Fruit fly (Drosophila melanogaster): ENCODE results near the gene CG13895.

The CG13895 gene

dm6 chr3L:704661-705543 lies 3.1 kb downstream of the CG13895 start (continued):
- TF ChIP-seq CG2889 (GFP tag; IDR thresholded peaks at IDR 0.05) = 0 out of 3 replicates have a peak, but pooled peaks have one; percentile 26
- TF ChIP-seq klu (GFP tag; IDR thresholded peaks at IDR 0.05) = 0 out of 2 replicates have a peak, but pooled peaks have one; percentile 38
- peak; percentile 45 for TF ChIP-seq sisA (GFP tag; IDR thresholded peaks at IDR 0.05)
- TF ChIP-seq HLH3B (GFP tag; IDR thresholded peaks at IDR 0.05) = 0 out of 2 replicates have a peak, but pooled peaks have one; percentile 12
- TF ChIP-seq CG6683 (GFP tag; optimal IDR thresholded peaks at IDR 0.05) = no peak
- TF ChIP-seq E2f2 (GFP tag; IDR thresholded peaks at IDR 0.05) = 0 out of 2 replicates have a peak, but pooled peaks have one; percentile 7
- TF ChIP-seq CG10979 (tag; optimal IDR thresholded peaks at IDR 0.05) = peak; percentile 23
- TF ChIP-seq sqz (GFP tag; optimal IDR thresholded peaks at IDR 0.05) = no peak
- no peak for TF ChIP-seq CG3726 (GFP tag; IDR thresholded peaks at IDR 0.05)
- peak; percentile 10 for TF ChIP-seq grau (tag; optimal IDR thresholded peaks at IDR 0.05)
- TF ChIP-seq CG5245 (GFP tag; optimal IDR thresholded peaks at IDR 0.05) = peak; percentile 4
- TF ChIP-seq CG10209 (GFP tag; optimal IDR thresholded peaks at IDR 0.05) = no peak
- no peak for TF ChIP-seq Oli (tag; optimal IDR thresholded peaks at IDR 0.05)
- TF ChIP-seq CG6175 (GFP tag; IDR thresholded peaks at IDR 0.05) = no peak
- no peak for TF ChIP-seq ac (GFP tag; optimal IDR thresholded peaks at IDR 0.05)
- TF ChIP-seq otp (GFP tag; IDR thresholded peaks at IDR 0.05) = peak; percentile 59; the same call in 1 of the 3 replicates
- TF ChIP-seq Poxn (GFP tag; IDR thresholded peaks at IDR 0.05) = no peak
- TF ChIP-seq Awh (GFP tag; IDR thresholded peaks at IDR 0.05) = no peak
- no peak for TF ChIP-seq gfzf (GFP tag; optimal IDR thresholded peaks at IDR 0.05)
- TF ChIP-seq Sry-δ (GFP tag; optimal IDR thresholded peaks at IDR 0.05) = no peak
- TF ChIP-seq CG10431 (GFP tag; optimal IDR thresholded peaks at IDR 0.05) = no peak
- no peak for TF ChIP-seq Sry-β (GFP tag; optimal IDR thresholded peaks at IDR 0.05)
- TF ChIP-seq en (GFP tag; optimal IDR thresholded peaks at IDR 0.05) = no peak
- TF ChIP-seq CG2120 (GFP tag; optimal IDR thresholded peaks at IDR 0.05) = peak; percentile 28
- no peak for TF ChIP-seq CG2202 (tag; optimal IDR thresholded peaks at IDR 0.05)
- no peak for TF ChIP-seq vfl (GFP tag; optimal IDR thresholded peaks at IDR 0.05)
- 0 out of 3 replicates have a peak, but pooled peaks have one; percentile 32 for TF ChIP-seq so (GFP tag; IDR thresholded peaks at IDR 0.05)
- TF ChIP-seq CG10565 (GFP tag; optimal IDR thresholded peaks at IDR 0.05) = no peak
- no peak for TF ChIP-seq gce (GFP tag; IDR thresholded peaks at IDR 0.05)
- TF ChIP-seq tup (GFP tag; optimal IDR thresholded peaks at IDR 0.05) = no peak
- TF ChIP-seq MBD-R2 (GFP tag; IDR thresholded peaks at IDR 0.05) = no peak
- no peak for TF ChIP-seq CG7963 (GFP tag; IDR thresholded peaks at IDR 0.05; ENCODE audit: partially characterized antibody)
- no peak for TF ChIP-seq tna (GFP tag; IDR thresholded peaks at IDR 0.05; ENCODE audit: partially characterized antibody)
- TF ChIP-seq nau (GFP tag; optimal IDR thresholded peaks at IDR 0.05) = no peak
- no peak for TF ChIP-seq inv (GFP tag; IDR thresholded peaks at IDR 0.05; ENCODE audit: partially characterized antibody)
- TF ChIP-seq dan (GFP tag; IDR thresholded peaks at IDR 0.05) = no peak
- TF ChIP-seq stc (GFP tag; IDR thresholded peaks at IDR 0.05) = 0 out of 2 replicates have a peak, but pooled peaks have one; percentile 42
- TF ChIP-seq Meics (GFP tag; optimal IDR thresholded peaks at IDR 0.05) = peak; percentile 26
- no peak for TF ChIP-seq abd-A (tag; optimal IDR thresholded peaks at IDR 0.05)
- TF ChIP-seq CG32532 (GFP tag; IDR thresholded peaks at IDR 0.05) = peak; percentile 57; the same call in 1 of the 2 replicates
- no peak for TF ChIP-seq toy (GFP tag; IDR thresholded peaks at IDR 0.05)
- no peak for TF ChIP-seq Med (GFP tag)
- TF ChIP-seq pros (GFP tag; optimal IDR thresholded peaks at IDR 0.05) = no peak
- TF ChIP-seq pum (GFP tag; optimal IDR thresholded peaks at IDR 0.05) = no peak
- peak; percentile 48 for TF ChIP-seq Drgx (GFP tag; IDR thresholded peaks at IDR 0.05)
- no peak for TF ChIP-seq CG7357 (GFP tag; IDR thresholded peaks at IDR 0.05)
- TF ChIP-seq PHDP (tag; optimal IDR thresholded peaks at IDR 0.05) = no peak
- TF ChIP-seq trem (tag; optimal IDR thresholded peaks at IDR 0.05) = no peak
- peak; percentile 76 for TF ChIP-seq Ada2b (GFP tag; IDR thresholded peaks at IDR 0.05)

Measured in whole organism, embryonic.